Fruit fly (Drosophila melanogaster): ENCODE data around the gene CG11333.

CG11333 gene

dm6 chr3R:31424427-31424826 lies 38.7 kb upstream of the CG11333 start (continued):
- TF ChIP-seq crol (GFP tag; IDR thresholded peaks at IDR 0.05): no peak
- TF ChIP-seq CG3838 (GFP tag; optimal IDR thresholded peaks at IDR 0.05): no peak
- TF ChIP-seq Mrtf (GFP tag; IDR thresholded peaks at IDR 0.05): peak; percentile 42; the same call in 1 of the 3 replicates
- TF ChIP-seq otp (GFP tag; IDR thresholded peaks at IDR 0.05): no peak
- no peak for TF ChIP-seq CG16813 (GFP tag; IDR thresholded peaks at IDR 0.05; ENCODE audit: partially characterized antibody)
- peak; percentile 11 for TF ChIP-seq CG17359 (tag; optimal IDR thresholded peaks at IDR 0.05)
- peak; percentile 49 for TF ChIP-seq lmd (GFP tag; IDR thresholded peaks at IDR 0.05)
- peak in 1 of 2 experiments; percentile 28 for TF ChIP-seq Hr51 (GFP tag; optimal IDR thresholded peaks at IDR 0.05)
- TF ChIP-seq CG8359 (GFP tag; optimal IDR thresholded peaks at IDR 0.05; ENCODE audit: borderline replicate concordance): no peak
- no peak for TF ChIP-seq CG10979 (tag; optimal IDR thresholded peaks at IDR 0.05)
- TF ChIP-seq ind (GFP tag; optimal IDR thresholded peaks at IDR 0.05): no peak
- TF ChIP-seq CG12769 (tag; optimal IDR thresholded peaks at IDR 0.05): peak; percentile 31
- TF ChIP-seq odd (GFP tag; optimal IDR thresholded peaks at IDR 0.05): no peak
- no peak for TF ChIP-seq CG12659 (GFP tag; optimal IDR thresholded peaks at IDR 0.05)
- no peak for TF ChIP-seq NfI (GFP tag; optimal IDR thresholded peaks at IDR 0.05)
- no peak for TF ChIP-seq Sin3A (optimal IDR thresholded peaks at IDR 0.05)
- no peak for TF ChIP-seq CG33557 (GFP tag; optimal IDR thresholded peaks at IDR 0.05)
- no peak for TF ChIP-seq GATAe (GFP tag; conservative IDR thresholded peaks at IDR 0.05)
- peak; percentile 13 for TF ChIP-seq CG9727 (GFP tag; optimal IDR thresholded peaks at IDR 0.05)
- no peak for TF ChIP-seq CG14710 (tag; optimal IDR thresholded peaks at IDR 0.05)
- peak; percentile 38 for TF ChIP-seq CG6689 (GFP tag; IDR thresholded peaks at IDR 0.05)
- TF ChIP-seq Gsc (GFP tag; IDR thresholded peaks at IDR 0.05): no peak
- no peak for TF ChIP-seq CG16815 (GFP tag; optimal IDR thresholded peaks at IDR 0.05)
- TF ChIP-seq jigr1 (GFP tag; IDR thresholded peaks at IDR 0.05): no peak
- no peak for TF ChIP-seq nom (GFP tag; optimal IDR thresholded peaks at IDR 0.05)
- no peak for TF ChIP-seq vfl (GFP tag; optimal IDR thresholded peaks at IDR 0.05)
- TF ChIP-seq Side (GFP tag; optimal IDR thresholded peaks at IDR 0.05): no peak
- TF ChIP-seq YL-1 (GFP tag; optimal IDR thresholded peaks at IDR 0.05): no peak
- TF ChIP-seq ranshi (GFP tag; IDR thresholded peaks at IDR 0.05): 0 out of 2 replicates have a peak, but pooled peaks have one; percentile 25
- TF ChIP-seq CG12942 (GFP tag; optimal IDR thresholded peaks at IDR 0.05): no peak
- TF ChIP-seq CG6813 (GFP tag; optimal IDR thresholded peaks at IDR 0.05): no peak
- no peak for TF ChIP-seq CG1647 (GFP tag; optimal IDR thresholded peaks at IDR 0.05)
- TF ChIP-seq CG1832 (GFP tag; optimal IDR thresholded peaks at IDR 0.05): no peak
- no peak for TF ChIP-seq CG8388 (GFP tag; optimal IDR thresholded peaks at IDR 0.05)
- TF ChIP-seq disco-r (GFP tag; optimal IDR thresholded peaks at IDR 0.05): no peak
- TF ChIP-seq NC2α (GFP tag; optimal IDR thresholded peaks at IDR 0.05): no peak
- TF ChIP-seq CG18011 (GFP tag; optimal IDR thresholded peaks at IDR 0.05): no peak
- no peak for TF ChIP-seq CG5245 (GFP tag; optimal IDR thresholded peaks at IDR 0.05)
- TF ChIP-seq pros (GFP tag; optimal IDR thresholded peaks at IDR 0.05): no peak
- no peak for TF ChIP-seq Dll (GFP tag; IDR thresholded peaks at IDR 0.05; ENCODE audit: partially characterized antibody)
- no peak for TF ChIP-seq CG4617 (GFP tag; optimal IDR thresholded peaks at IDR 0.05; ENCODE audit: borderline replicate concordance)
- no peak for TF ChIP-seq CG2129 (GFP tag; IDR thresholded peaks at IDR 0.05; ENCODE audit: partially characterized antibody)
- no peak for TF ChIP-seq stwl (tag; optimal IDR thresholded peaks at IDR 0.05)
- TF ChIP-seq CG2712 (tag; optimal IDR thresholded peaks at IDR 0.05): no peak
- 0 out of 3 replicates have a peak, but pooled peaks have one; percentile 19 for TF ChIP-seq CG17361 (GFP tag; IDR thresholded peaks at IDR 0.05)
- TF ChIP-seq CG6791 (GFP tag; IDR thresholded peaks at IDR 0.05; ENCODE audit: partially characterized antibody): no peak
- TF ChIP-seq CG9817 (tag; optimal IDR thresholded peaks at IDR 0.05): no peak
- no peak for TF ChIP-seq CG3163 (GFP tag; optimal IDR thresholded peaks at IDR 0.05)
- TF ChIP-seq sens-2 (GFP tag; IDR thresholded peaks at IDR 0.05): no peak
- no peak for TF ChIP-seq fd3F (GFP tag; optimal IDR thresholded peaks at IDR 0.05)
- no peak for TF ChIP-seq Hsf (GFP tag; optimal IDR thresholded peaks at IDR 0.05)
